Fruit fly (Drosophila melanogaster): ENCODE data around the gene CG13806.

- TF ChIP-seq cnc (optimal IDR thresholded peaks at IDR 0.05) (no peak), CG7101 (tag; optimal IDR thresholded peaks at IDR 0.05) (no peak), toe (GFP tag; optimal IDR thresholded peaks at IDR 0.05) (no peak), tj (GFP tag; optimal IDR thresholded peaks at IDR 0.05) (no peak), pad (GFP tag; optimal IDR thresholded peaks at IDR 0.05) (no peak), Hr96 (GFP tag; optimal IDR thresholded peaks at IDR 0.05) (no peak)
Observed at dm6 chr3L:2273392-2273791, 7.2 kb downstream of the CG13806 start.

Data from whole organism, adult.